Worm (Caenorhabditis elegans) whole organism, midembryonic: ENCODE measurements around the gene Y60A3A.24.

Experiments used
- T22C8.4 ChIP-seq: fragments of 200-800 bp; sonication (Bioruptor generic); IDR thresholded peaks from 2 replicates; pipeline ENCODE4 v1.3.6; 2022; ENCODE audit warnings: missing genetic modification characterization, missing compliant biosample characterization
- cog-1 ChIP-seq: sonication (generic microtip); optimal IDR thresholded peaks from 2 replicates; lab custom pipeline; 2016; ENCODE audit warnings: missing genetic modification characterization, missing compliant biosample characterization
- flt-1 ChIP-seq: fragments of 200-800 bp; sonication (Bioruptor generic); IDR thresholded peaks from 2 replicates; pipeline ENCODE4 v1.3.6; 2022; ENCODE audit warnings: missing genetic modification characterization, missing compliant biosample characterization
- klf-2 ChIP-seq: fragments of 200-800 bp; sonication (Bioruptor generic); conservative IDR thresholded peaks from 2 replicates; pipeline ENCODE4 v1.3.6; 2022; ENCODE audit warnings: missing genetic modification reagents, missing genetic modification characterization, missing compliant biosample characterization
- med-1 ChIP-seq: sonication (generic microtip); optimal IDR thresholded peaks from 2 replicates; lab custom pipeline; 2017; ENCODE audit warnings: missing genetic modification characterization, mild to moderate bottlenecking, missing compliant biosample characterization, antibody characterized with exemption, missing genetic modification reagents; ENCODE audit not compliant: insufficient read depth
- ref-1 ChIP-seq: fragments of 200-800 bp; sonication (Bioruptor generic); conservative IDR thresholded peaks from 2 replicates; pipeline ENCODE4 v1.3.6; 2022; ENCODE audit warnings: missing genetic modification reagents, missing genetic modification characterization, missing compliant biosample characterization
- tab-1 ChIP-seq: fragments of 200-800 bp; sonication (Bioruptor generic); IDR thresholded peaks from 2 replicates; pipeline ENCODE4 v1.3.6; 2022; ENCODE audit warnings: missing genetic modification characterization, missing compliant biosample characterization
- ztf-23 ChIP-seq: fragments of 200-800 bp; sonication (Bioruptor generic); IDR thresholded peaks from 2 replicates; pipeline ENCODE4 v1.3.6; 2022; ENCODE audit warnings: missing genetic modification reagents, missing genetic modification characterization, missing compliant biosample characterization
- ztf-29 ChIP-seq: fragments of 200-800 bp; sonication (Bioruptor generic); IDR thresholded peaks from 2 replicates; pipeline ENCODE4 v1.3.6; 2022; ENCODE audit warnings: missing genetic modification reagents, missing genetic modification characterization, missing compliant biosample characterization

Y60A3A.24 gene

DNA sequence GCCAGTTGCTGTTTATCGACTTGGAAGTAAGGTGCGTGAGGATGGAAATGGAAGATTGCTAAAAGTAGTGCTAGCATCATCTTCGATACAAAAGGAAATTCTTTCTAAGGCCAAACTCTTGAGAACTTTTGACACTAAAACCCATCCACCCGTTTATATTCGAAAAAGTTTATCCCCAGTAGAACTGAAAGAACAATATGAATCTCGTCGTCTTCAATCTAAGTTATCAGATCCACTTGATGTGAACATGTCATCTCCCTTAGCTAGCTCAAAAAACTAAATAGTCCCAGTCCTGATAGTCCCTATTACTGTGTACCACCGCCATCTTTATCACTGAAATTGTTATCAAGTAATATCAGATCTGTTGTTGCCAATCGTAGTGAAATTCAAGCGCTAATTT, 44.7 kb downstream of the Y60A3A.24 start:
- TF ChIP-seq med-1 (GFP tag; lab: Kevin White, UChicago) = no peak
- no peak for TF ChIP-seq ztf-23 (GFP tag; lab: Robert Waterston, UW)
- TF ChIP-seq ref-1 = no peak
- TF ChIP-seq klf-2 (GFP tag; lab: Robert Waterston, UW) = no peak
- no peak for TF ChIP-seq ztf-29
- TF ChIP-seq tab-1 (GFP tag; lab: Robert Waterston, UW) = no peak
- no peak for TF ChIP-seq flt-1 (GFP tag; lab: Robert Waterston, UW)
- TF ChIP-seq T22C8.4 = no peak
- TF ChIP-seq cog-1 (tag; lab: Kevin White, UChicago) = no peak

DNA sequence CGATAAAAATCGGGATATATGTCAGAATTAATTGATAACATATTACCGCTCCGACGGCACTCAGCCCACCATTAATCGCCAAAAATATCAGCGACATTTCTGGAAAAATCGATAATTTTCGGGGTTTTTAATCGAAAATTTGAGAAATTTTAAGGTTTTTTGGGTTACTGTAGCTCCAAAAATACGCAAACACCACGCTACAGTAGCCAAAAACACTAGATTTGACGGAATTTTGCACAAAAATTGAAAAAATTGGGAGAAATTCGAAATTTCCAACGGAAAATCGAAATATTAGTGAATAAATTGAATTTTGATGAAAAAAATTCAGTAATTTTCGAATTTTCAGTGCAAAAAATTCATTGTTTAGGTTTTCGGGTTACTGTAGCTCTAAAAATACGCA, 47.5 kb downstream of the Y60A3A.24 start, which contains the start of gene algn-7:
algn-7 (minus strand) TSS at position 101 of the 400 bp plus-strand sequence.
- TF ChIP-seq flt-1 (GFP tag; lab: Robert Waterston, UW) = no peak
- no peak for TF ChIP-seq T22C8.4
- no peak for TF ChIP-seq tab-1 (GFP tag; lab: Robert Waterston, UW)
